Fruit fly (Drosophila melanogaster) ovary, adult (tissue): ENCODE results near the gene Duox.

Source experiments
- CG17801 ChIP-seq: fragments of 200-800 bp; optimal IDR thresholded peaks from 2 replicates; lab custom pipeline; 2019; ENCODE audit warnings: missing biosample characterization, mild to moderate bottlenecking, missing genetic modification characterization, moderate library complexity; ENCODE audit not compliant: partially characterized antibody

The Duox gene

DNA sequence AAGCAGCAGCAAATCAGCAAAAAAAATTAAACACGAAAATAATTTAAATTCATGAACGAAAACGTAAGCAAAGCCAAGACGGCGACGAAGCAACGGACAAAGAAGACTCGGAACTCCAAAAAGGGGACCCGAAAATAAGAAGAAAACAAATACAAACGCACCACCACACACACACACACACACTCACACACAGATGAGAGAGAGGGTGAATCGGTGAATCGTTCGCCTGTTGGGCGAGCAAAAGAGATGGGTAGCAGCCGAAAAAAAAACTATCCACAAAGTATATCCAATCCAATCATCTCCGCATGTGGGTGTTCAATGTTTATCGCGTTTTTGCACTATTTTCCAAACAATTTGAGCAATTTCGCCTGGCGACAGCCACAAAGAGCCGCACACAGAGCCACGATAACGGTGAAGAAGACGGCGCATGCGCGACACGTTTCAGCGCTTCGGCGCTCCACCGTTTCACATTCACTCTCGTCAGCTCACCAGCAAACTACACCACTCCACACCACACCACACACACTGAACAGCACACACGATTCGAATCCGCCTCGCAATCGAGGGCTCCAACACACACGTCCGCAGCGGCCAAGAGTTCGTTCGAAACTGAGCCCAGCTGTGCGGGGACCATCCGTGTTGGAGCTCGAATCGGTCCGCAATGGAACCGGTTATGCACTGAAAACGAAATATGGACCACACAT is at the start of gene Duox:
Duox (minus strand) TSS at position 612 of the 704 bp plus-strand sequence.
- TF ChIP-seq CG17801 (GFP tag; lab: Kevin White, UChicago): no peak

DNA sequence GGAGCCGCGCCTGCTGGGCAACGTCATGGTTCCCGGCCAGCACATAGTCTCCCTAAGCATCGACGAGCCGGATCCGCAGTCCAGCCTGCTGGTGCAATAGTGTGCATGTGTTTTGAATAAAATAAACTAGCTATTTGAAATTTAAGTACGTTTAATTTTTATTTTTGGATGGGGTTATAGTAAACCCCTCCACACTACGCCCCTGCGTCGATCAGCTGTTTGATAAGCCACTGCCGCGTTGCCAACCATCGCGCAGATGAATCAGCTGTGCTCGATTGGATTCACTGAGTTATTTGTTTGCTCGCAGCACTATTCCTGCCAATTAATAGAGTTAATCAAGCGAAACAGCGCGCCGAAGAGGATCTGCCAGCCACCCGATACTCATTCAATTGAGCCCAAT is 48.8 kb upstream of the Duox start, which contains the start of gene RabGGTb:
RabGGTb (plus strand) TSS at position 254 of the 400 bp plus-strand sequence.
- peak; percentile 39 for TF ChIP-seq CG17801 (GFP tag; lab: Kevin White, UChicago)

DNA sequence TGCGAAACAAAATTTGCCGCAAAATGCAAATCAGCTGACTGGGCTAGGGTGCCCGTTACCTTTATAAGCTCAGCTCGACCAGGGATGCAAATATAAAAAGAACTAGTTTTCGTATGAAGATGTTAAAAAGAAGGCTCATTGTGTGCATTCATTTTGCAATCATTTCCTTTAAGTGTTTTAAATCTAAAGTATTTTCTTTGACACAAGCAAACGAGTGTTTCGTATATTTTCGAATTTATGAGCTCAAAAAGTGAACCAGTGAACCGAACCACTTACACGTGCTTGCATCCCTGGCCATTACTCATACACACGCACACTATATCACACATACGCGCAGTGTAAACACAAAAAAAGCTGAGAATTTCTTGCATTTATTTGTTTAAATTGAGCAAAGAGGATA is 48.1 kb upstream of the Duox start, which contains the start of the genes Prx6a and Sbat:
Prx6a (minus strand) TSS at position 45 of the 400 bp plus-strand sequence.
Sbat (plus strand) TSS at position 157 of the 400 bp plus-strand sequence.
- TF ChIP-seq CG17801 (GFP tag; lab: Kevin White, UChicago): peak; percentile 77

DNA sequence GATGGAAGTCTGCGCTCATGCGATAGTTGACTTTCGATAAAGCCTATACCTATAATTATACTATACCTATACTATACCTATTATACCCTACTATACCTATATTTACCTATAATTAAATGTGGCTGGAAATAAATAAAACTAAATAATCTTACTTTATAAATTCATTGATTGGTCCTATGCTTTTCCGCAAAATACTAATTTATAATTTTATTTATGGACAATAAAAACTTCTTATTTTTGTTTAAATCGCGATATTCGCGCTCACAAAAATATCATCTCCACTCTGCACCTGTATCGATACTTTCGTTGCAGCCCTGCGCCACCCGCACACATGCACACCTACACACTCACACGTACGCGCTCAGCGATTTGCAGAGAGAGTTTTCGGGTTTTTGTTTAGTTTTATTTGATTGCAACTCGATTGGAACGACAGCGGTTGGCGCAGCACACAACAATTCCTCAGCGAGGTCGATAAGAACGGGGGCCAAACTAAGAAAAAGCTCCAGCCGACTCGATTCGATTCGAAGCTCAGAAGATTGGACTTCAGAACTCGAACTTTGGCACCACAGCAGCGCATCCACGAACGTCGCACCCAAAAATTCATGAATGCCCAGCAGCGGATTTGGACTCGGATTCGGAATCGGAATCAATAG is 44.6 kb upstream of the Duox start, which contains the start of gene CG8814:
CG8814 (plus strand) TSS at position 349 of the 653 bp plus-strand sequence.
- TF ChIP-seq CG17801 (GFP tag; lab: Kevin White, UChicago): peak; percentile 78

DNA sequence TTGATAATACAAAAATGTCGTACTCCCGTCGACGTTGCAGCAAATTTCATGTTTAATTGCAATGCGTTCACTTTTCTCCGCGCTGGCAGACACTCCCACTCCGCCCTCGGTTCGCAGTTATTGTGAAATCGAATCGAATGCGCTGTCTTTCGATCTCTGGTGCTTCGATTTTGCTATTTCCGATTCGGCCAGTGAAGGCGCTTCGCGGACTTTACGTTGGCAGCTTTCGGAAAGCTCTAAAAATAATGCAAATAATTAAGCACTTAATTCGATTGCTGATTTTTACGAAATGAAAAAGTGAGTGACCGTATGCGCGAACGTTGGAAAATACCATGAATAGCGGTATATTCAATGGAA is 44.1 kb upstream of the Duox start, which contains the start of gene Ifrd1:
Ifrd1 (minus strand) TSS at position 305 of the 357 bp plus-strand sequence.
- TF ChIP-seq CG17801 (GFP tag; lab: Kevin White, UChicago): peak; percentile 12

DNA sequence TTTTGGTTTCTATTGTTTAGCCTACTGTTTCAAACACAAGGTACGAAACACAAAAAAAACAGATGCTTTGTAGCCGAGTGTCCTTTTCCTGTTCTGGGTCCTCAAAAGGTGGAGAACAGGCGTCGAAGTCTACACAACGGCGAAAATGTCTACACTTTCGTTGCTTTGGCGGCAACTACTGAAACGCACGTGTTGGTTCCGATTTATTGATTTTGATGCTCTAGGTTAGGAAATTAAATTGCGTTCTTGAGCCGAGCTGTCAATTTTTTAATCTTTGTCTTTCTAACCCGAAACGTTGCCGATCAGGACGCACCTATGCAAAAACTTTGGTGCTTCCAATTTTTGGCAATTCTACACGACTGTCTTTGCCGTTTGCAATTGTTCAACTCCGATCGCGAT is 43.7 kb upstream of the Duox start:
- TF ChIP-seq CG17801 (GFP tag; lab: Kevin White, UChicago): no peak

DNA sequence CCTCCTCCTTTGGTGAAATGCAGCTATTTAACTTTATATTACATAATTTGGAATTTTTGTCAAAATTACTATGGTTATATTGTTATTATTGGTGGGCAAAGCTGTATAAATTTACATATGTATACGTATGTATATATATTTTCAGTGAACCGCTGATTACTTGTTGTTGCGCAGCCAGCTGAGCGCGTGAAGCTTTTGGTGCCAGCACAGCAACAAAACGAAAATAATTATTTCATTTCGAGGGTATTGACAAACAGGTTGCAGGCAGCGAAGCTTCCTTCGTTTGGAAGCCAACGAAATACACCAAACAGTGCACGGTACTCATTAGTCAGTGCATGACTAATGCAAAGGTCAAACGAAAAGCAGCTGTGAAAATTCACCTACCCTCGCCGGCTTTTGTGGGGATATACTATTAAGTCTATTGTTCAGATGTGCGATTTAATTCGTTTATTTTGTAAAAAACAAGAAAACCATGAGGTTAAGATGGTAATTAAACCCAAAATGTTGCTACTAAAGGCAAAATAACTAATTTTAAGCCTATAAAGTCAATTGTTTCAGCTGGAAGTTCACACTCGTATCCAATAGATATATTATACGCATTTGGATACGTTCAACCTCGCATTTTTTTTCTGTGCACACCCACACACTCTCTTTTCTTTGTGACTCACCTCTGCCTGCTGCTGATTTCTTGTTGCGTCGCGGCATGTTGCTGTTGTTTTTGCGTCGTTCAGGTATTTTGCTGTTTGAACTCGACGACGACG is 43.1 kb upstream of the Duox start:
- no peak for TF ChIP-seq CG17801 (GFP tag; lab: Kevin White, UChicago)

DNA sequence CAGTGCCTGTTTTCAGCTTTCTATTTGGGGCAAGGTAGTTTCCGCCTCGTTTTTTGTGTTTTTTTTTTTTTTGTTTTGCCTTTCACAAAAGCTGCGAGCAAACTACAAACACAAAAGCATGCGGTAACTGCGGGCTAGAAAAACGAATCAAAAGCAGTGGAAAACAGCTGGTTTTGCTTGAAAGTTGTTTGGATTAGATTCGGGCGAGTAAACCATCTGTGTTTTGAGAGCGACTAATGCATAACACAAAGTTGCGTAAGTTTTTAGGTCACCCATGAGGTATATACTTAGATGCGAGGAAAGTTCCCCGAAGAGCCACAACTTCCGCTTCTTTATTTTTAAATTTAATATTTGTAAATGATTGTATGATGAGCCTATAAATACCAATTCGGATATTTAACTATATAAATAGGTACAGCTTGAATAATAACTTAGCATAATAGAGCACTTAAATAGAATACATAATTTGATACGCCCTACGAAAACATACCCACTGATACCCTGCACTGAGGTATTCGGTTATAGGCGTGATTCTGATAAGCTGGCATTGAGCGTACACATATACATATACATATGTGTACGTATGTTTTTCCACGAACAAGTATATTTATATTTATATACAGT is 42.4 kb upstream of the Duox start:
- TF ChIP-seq CG17801 (GFP tag; lab: Kevin White, UChicago): no peak

DNA sequence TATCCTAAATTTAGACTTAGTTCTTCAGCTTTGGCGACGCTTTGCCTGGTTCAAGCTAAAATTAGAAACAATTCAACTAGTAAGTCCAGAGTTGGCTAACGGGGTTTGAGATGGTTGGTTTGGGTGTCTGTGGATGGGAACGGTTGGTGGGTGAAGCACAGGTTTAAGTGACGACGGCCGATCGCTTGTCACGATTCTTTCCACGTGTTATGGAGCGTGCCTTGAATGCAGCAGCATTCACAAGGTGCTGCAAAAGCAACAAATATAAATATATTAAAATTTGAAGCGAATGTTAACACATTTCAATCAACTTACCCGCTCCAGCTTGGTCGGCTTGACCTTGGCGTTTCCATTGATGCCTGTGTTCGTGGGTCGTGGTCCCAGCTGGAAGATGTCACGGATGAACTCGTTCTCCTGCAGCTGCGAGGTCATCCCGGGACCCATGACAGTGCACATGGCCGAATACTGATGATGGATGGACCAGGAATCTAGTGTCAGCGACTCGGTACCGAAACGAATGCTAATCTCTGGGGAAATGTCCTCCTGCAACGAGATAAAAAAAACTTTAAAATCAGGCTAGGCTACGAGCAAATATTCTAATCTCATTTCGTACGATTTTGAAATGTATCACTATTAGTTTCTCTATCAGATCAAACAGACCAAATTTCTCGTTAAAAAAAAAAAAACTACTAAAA is 39.1 kb upstream of the Duox start, which contains the start of gene CG8813:
CG8813 (plus strand) TSS at position 645 of the 695 bp plus-strand sequence.
- no peak for TF ChIP-seq CG17801 (GFP tag; lab: Kevin White, UChicago)

DNA sequence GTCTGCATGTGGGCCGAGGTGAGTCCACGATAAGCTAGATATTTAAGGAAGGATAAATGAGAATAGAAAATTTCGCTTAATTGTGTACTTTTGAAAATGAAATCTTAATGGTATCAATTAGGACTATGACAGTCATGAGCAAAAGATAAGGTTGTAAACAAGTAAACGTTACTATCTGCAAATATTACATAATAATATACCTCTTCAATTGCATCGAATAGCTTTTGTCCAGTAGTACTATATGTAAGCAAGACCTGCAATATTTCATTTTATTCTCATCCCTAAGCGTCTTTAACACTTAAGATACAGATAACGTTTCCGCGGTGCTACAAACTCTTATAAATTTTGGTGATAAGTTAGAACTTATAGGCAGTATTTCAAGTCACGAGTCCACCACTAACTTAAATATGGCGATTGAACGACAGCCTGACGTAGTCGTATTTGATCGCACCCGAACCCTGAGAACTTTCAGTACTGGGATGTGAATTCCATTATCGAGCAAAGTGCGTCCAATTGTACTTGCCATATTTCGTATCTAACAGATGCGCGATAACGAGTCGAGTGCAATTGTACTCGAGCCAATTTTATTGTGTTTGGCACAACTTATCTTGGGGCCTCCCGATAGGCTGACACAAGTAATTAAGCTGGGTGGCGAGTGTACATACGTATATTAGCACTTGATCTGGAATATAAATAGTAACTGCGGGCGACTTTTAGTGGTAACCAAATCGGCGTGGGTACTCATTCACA is 35.7 kb upstream of the Duox start:
- no peak for TF ChIP-seq CG17801 (GFP tag; lab: Kevin White, UChicago)

DNA sequence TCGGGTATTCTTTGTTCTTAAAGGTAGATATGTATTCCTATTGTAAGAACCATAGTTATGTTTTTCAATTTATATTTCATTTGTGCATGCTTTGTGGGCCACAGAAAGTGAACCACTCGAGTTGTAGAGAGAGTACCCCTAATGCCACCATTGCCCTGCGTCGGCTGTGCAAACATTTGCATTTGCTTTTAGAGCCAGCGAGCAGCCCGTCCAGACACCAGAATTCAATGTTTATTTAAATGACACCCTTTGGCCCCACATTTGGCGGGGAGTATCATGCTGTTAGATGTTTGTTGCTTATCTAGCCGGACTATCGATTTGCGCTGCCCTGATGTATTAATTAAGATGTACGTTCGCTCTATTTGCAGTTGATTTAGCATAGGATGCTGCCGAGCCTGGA is 34.6 kb upstream of the Duox start:
- TF ChIP-seq CG17801 (GFP tag; lab: Kevin White, UChicago): no peak

DNA sequence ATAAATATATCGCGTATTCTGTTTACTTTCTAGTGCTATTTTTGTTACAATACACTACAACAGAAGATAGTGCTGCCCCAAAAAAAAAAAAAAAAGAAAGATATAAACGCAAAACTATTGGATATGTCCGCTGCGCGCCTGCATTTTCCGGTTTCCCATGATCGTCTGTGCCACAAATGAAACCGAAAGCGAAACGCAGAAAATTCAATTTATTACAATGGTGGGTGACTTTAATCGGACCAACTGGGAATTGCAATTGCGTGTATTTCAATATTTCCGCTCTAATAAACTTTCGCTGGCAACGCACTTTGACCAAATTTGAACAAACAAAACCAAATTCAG is 32.5 kb upstream of the Duox start:
- TF ChIP-seq CG17801 (GFP tag; lab: Kevin White, UChicago): no peak

DNA sequence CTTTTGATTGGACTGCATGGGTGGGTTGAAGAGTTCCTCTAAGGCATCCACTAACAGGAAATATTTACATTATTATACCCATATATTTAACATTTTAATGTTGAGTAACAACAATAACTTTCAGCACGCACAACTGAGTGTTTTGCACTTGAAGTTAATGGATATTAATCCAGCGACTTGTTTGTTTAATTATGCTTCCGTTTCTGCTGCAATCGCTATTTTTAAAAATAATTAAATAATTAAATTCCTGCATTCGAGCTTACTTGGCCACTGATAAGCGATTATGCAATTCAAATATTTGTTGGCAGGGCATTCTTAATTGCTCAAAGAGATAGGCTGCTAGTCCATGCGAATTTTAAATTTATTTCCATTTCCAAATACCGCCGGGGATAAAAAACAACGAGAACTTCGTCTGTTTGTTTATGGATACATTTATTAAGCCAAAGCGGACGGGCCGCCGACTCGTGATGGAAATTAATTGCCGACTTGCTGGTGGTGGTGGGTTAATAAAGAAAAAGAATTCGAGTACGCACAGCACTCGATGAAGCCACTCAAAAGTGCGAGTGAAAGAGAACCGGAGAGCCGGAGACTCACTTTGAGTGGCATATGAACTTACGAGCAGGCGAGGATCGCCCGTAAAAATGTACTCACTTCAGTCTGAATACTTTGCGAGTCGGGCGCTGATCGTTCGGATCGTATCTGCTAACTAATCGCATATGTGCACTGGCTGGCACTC is 32.0 kb upstream of the Duox start:
- peak; percentile 29 for TF ChIP-seq CG17801 (GFP tag; lab: Kevin White, UChicago)
